Fruit fly (Drosophila melanogaster): Measurements from ENCODE around the gene Tps1.

DNA sequence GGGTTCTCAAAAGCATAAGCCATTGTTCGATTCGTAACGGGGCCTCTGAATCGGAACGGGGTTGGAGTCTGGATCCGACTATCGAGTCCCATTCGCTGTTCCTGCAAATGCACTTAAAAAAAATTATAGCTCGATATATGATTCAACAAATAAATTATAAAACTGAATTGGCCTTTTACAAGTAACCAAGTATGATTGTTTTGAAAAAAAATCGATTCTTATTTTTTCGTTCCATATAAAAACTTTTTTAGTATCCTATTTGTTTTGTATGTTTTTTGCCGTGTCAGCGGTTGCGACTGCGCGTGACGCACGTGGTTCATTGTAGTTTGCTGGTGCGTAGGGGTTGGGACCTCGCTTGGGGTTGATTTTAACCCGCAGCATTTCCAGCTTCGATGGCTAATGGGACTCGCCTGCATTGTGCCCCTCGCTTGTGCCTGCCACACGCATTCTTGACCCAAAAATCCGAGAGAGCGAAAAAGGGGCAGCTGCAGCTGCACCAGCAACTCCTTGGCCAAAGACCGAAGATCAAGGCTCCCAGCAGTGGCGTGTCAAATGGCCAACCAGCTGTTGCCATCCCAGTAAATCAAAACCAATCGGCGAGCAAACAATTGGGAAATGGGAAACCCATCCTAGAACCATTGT, 37.3 kb upstream of the Tps1 start:
- TF ChIP-seq psq (optimal IDR thresholded peaks at IDR 0.05) (no peak), h (optimal IDR thresholded peaks at IDR 0.05) (no peak), ttk (optimal IDR thresholded peaks at IDR 0.05) (no peak)

All from Kc167 (cell line).